Worm (Caenorhabditis elegans): ENCODE data around the gene C18C4.7.

C18C4.7 gene

ce11 chrV:5587955-5588354 is 20.9 kb upstream of the C18C4.7 start (continued):
- no peak for TF ChIP-seq lsy-27 (tag; optimal IDR thresholded peaks at IDR 0.05; ENCODE audit: borderline replicate concordance, insufficient read depth)
- no peak for TF ChIP-seq unc-62 (GFP tag; optimal IDR thresholded peaks at IDR 0.05)
- TF ChIP-seq B0336.3 (GFP tag; IDR thresholded peaks at IDR 0.05), result no peak
- no peak for TF ChIP-seq Y53F4B.3 (GFP tag; IDR thresholded peaks at IDR 0.05)
- no peak for TF ChIP-seq sptf-2 (GFP tag; optimal IDR thresholded peaks at IDR 0.05)
- no peak for TF ChIP-seq F52B5.7 (tag; optimal IDR thresholded peaks at IDR 0.05)
- TF ChIP-seq ceh-91 (GFP tag; IDR thresholded peaks at IDR 0.05), result no peak
- no peak for TF ChIP-seq nfyb-1 (GFP tag; IDR thresholded peaks at IDR 0.05)
- no peak for TF ChIP-seq gei-17 (GFP tag; optimal IDR thresholded peaks at IDR 0.05)
- no peak for TF ChIP-seq hlh-12 (tag; optimal IDR thresholded peaks at IDR 0.05)
- TF ChIP-seq K12H6.12 (tag; optimal IDR thresholded peaks at IDR 0.05), result no peak
- TF ChIP-seq nhr-90 (tag; optimal IDR thresholded peaks at IDR 0.05), result peak; percentile 32
- TF ChIP-seq ccch-3 (GFP tag; optimal IDR thresholded peaks at IDR 0.05), result no peak
- peak; percentile 24; the same call in 1 of the 2 replicates for TF ChIP-seq madf-8 (GFP tag; conservative IDR thresholded peaks at IDR 0.05)
- peak; percentile 76; the same call in 1 of the 2 replicates for TF ChIP-seq lin-26 (GFP tag; IDR thresholded peaks at IDR 0.05)
- peak; percentile 59 for TF ChIP-seq athp-1 (tag; optimal IDR thresholded peaks at IDR 0.05)
- TF ChIP-seq die-1 (tag; optimal IDR thresholded peaks at IDR 0.05), result peak; percentile 68
- TF ChIP-seq ekl-4 (GFP tag; IDR thresholded peaks at IDR 0.05), result no peak
- TF ChIP-seq ceh-27 (GFP tag; optimal IDR thresholded peaks at IDR 0.05), result no peak
- no peak for TF ChIP-seq hrde-1 (tag; optimal IDR thresholded peaks at IDR 0.05; ENCODE audit: borderline replicate concordance)
- no peak for TF ChIP-seq egrh-3 (GFP tag; IDR thresholded peaks at IDR 0.05)
- no peak for TF ChIP-seq egl-18 (GFP tag; IDR thresholded peaks at IDR 0.05)
- no peak for TF ChIP-seq mes-4 (tag; optimal IDR thresholded peaks at IDR 0.05)
- 0 out of 2 replicates have a peak, but pooled peaks have one; percentile 11 for TF ChIP-seq hsf-1 (GFP tag; IDR thresholded peaks at IDR 0.05)
- peak; percentile 50 for TF ChIP-seq B0261.1 (tag; optimal IDR thresholded peaks at IDR 0.05)
- TF ChIP-seq lin-40 (tag; optimal IDR thresholded peaks at IDR 0.05), result no peak
- TF ChIP-seq tbx-9 (tag; optimal IDR thresholded peaks at IDR 0.05; ENCODE audit: borderline replicate concordance), result no peak
- TF ChIP-seq attf-3 (GFP tag; conservative IDR thresholded peaks at IDR 0.05), result no peak
- no peak for TF ChIP-seq snpc-1.3 (tag; optimal IDR thresholded peaks at IDR 0.05; ENCODE audit: insufficient read depth)

- 0 out of 2 replicates have a peak, but pooled peaks have one; percentile 24 for TF ChIP-seq dox-1 (GFP tag; IDR thresholded peaks at IDR 0.05)
- TF ChIP-seq let-526 (GFP tag; IDR thresholded peaks at IDR 0.05), result no peak
- peak; percentile 54 for TF ChIP-seq gei-17 (GFP tag; optimal IDR thresholded peaks at IDR 0.05)
- TF ChIP-seq ZK185.1 (tag; optimal IDR thresholded peaks at IDR 0.05; ENCODE audit: poor library complexity, severe bottlenecking), result peak; percentile 14
- peak; percentile 62 for TF ChIP-seq lin-40 (tag; optimal IDR thresholded peaks at IDR 0.05)
- peak; percentile 81 for TF ChIP-seq snpc-4 (GFP tag; optimal IDR thresholded peaks at IDR 0.05)
- TF ChIP-seq snpc-4 (tag; optimal IDR thresholded peaks at IDR 0.05), result peak; percentile 86 to 98 (median 96)
- TF ChIP-seq tbp1 (GFP tag; optimal IDR thresholded peaks at IDR 0.05), result peak; percentile 53
- peak; percentile 46 for TF ChIP-seq B0261.1 (tag; optimal IDR thresholded peaks at IDR 0.05)
- TF ChIP-seq C06A6.2 (GFP tag; conservative IDR thresholded peaks at IDR 0.05), result peak; percentile 67
- peak; percentile 71; the same call in 1 of the 2 replicates for TF ChIP-seq cebp-1 (GFP tag; IDR thresholded peaks at IDR 0.05)
- TF ChIP-seq cebp-1 (tag; optimal IDR thresholded peaks at IDR 0.05), result peak; percentile 95
- TF ChIP-seq atf-7 (tag; optimal IDR thresholded peaks at IDR 0.05), result peak; percentile 7
- no peak for TF ChIP-seq F33H1.4 (GFP tag; IDR thresholded peaks at IDR 0.05)
- TF ChIP-seq ztf-26 (tag; optimal IDR thresholded peaks at IDR 0.05), result peak; percentile 75
- peak; percentile 71 for TF ChIP-seq nfyb-1 (GFP tag; IDR thresholded peaks at IDR 0.05)
- TF ChIP-seq tlf-1 (GFP tag; optimal IDR thresholded peaks at IDR 0.05), result no peak
- TF ChIP-seq zfh-2 (GFP tag; conservative IDR thresholded peaks at IDR 0.05), result 0 out of 2 replicates have a peak, but pooled peaks have one; percentile 9
- TF ChIP-seq mes-4 (tag; optimal IDR thresholded peaks at IDR 0.05), result no peak
- TF ChIP-seq unc-62 (GFP tag; optimal IDR thresholded peaks at IDR 0.05), result no peak
These were observed 20.0 kb upstream of the C18C4.7 start for ce11 chrV:5587042-5587441.

Data from whole organism, young adult.